Worm (Caenorhabditis elegans): ENCODE results near the gene mrpl-42.

mrpl-42 gene

ce11 chrIV:9114078-9114477, 19.8 kb upstream of the mrpl-42 start:
- no peak for TF ChIP-seq mdt-29 (GFP tag; IDR thresholded peaks at IDR 0.05)
- peak; percentile 13 for TF ChIP-seq dve-1 (tag; optimal IDR thresholded peaks at IDR 0.05; ENCODE audit: insufficient read depth)
- peak; percentile 57 for TF ChIP-seq nhr-6 (tag; optimal IDR thresholded peaks at IDR 0.05)

ce11 chrIV:9112019-9112418, 17.8 kb upstream of the mrpl-42 start:
- peak; percentile 72 for TF ChIP-seq hlh-11 (tag; optimal IDR thresholded peaks at IDR 0.05)
- TF ChIP-seq hlh-30 (tag; optimal IDR thresholded peaks at IDR 0.05; ENCODE audit: insufficient read depth) = peak; percentile 18
- peak; percentile 68 for TF ChIP-seq mxl-3 (GFP tag; optimal IDR thresholded peaks at IDR 0.05)
- no peak for TF ChIP-seq snpc-4 (tag; optimal IDR thresholded peaks at IDR 0.05)
- no peak for TF ChIP-seq madf-9 (GFP tag; conservative IDR thresholded peaks at IDR 0.05)
- peak; percentile 64 for TF ChIP-seq cey-2 (tag; optimal IDR thresholded peaks at IDR 0.05; ENCODE audit: borderline replicate concordance, insufficient read depth)
- TF ChIP-seq pqm-1 (tag; optimal IDR thresholded peaks at IDR 0.05) = peak; percentile 91
- TF ChIP-seq R02D3.7 (tag; optimal IDR thresholded peaks at IDR 0.05) = no peak
- peak; percentile 57 for TF ChIP-seq dve-1 (tag; optimal IDR thresholded peaks at IDR 0.05; ENCODE audit: insufficient read depth)
- TF ChIP-seq daf-16 (GFP tag; optimal IDR thresholded peaks at IDR 0.05) = no peak
- TF ChIP-seq daf-16 (tag; optimal IDR thresholded peaks at IDR 0.05) = peak; percentile 52
- peak; percentile 70 for TF ChIP-seq dmd-6 (GFP tag; IDR thresholded peaks at IDR 0.05)
- peak; percentile 80 for TF ChIP-seq nhr-28 (tag; optimal IDR thresholded peaks at IDR 0.05)
- TF ChIP-seq dpl-1 (GFP tag; optimal IDR thresholded peaks at IDR 0.05) = peak; percentile 15

- TF ChIP-seq madf-9 (GFP tag; conservative IDR thresholded peaks at IDR 0.05) = no peak
- TF ChIP-seq ZK546.5 (tag; optimal IDR thresholded peaks at IDR 0.05) = no peak
- no peak for TF ChIP-seq skn-1 (tag; optimal IDR thresholded peaks at IDR 0.05)
- TF ChIP-seq gei-8 (GFP tag; optimal IDR thresholded peaks at IDR 0.05) = no peak
- no peak for TF ChIP-seq lin-29 (GFP tag; IDR thresholded peaks at IDR 0.05)
- no peak for TF ChIP-seq snpc-1.2 (GFP tag; IDR thresholded peaks at IDR 0.05)
- TF ChIP-seq dmd-8 (GFP tag; IDR thresholded peaks at IDR 0.05) = no peak
- TF ChIP-seq nhr-76 (tag; optimal IDR thresholded peaks at IDR 0.05) = no peak
- TF ChIP-seq ZK337.2 (GFP tag; IDR thresholded peaks at IDR 0.05) = no peak
- no peak for TF ChIP-seq unc-62 (GFP tag; optimal IDR thresholded peaks at IDR 0.05 in 1 of 2)
- TF ChIP-seq unc-62 (tag; optimal IDR thresholded peaks at IDR 0.05) = no peak
- no peak for TF ChIP-seq nhr-102 (tag; optimal IDR thresholded peaks at IDR 0.05)
- no peak for TF ChIP-seq nhr-111 (GFP tag; optimal IDR thresholded peaks at IDR 0.05)
- no peak for TF ChIP-seq ctbp-1 (GFP tag; IDR thresholded peaks at IDR 0.05)
Measured at ce11 chrIV:9108631-9109030, 14.4 kb upstream of the mrpl-42 start, which contains the start of gene aly-1. Gene aly-1 (plus strand): TSS chrIV:9108931.

ce11 chrIV:9107464-9107863, 13.2 kb upstream of the mrpl-42 start:
- peak; percentile 42 for TF ChIP-seq dpl-1 (GFP tag; optimal IDR thresholded peaks at IDR 0.05)
- TF ChIP-seq dmd-6 (GFP tag; IDR thresholded peaks at IDR 0.05) = no peak
- no peak for TF ChIP-seq nhr-77 (tag; optimal IDR thresholded peaks at IDR 0.05)
- TF ChIP-seq mep-1 (tag; optimal IDR thresholded peaks at IDR 0.05) = peak; percentile 60
- TF ChIP-seq nhr-42 (GFP tag; IDR thresholded peaks at IDR 0.05) = no peak
- no peak for TF ChIP-seq ceh-44 (GFP tag; IDR thresholded peaks at IDR 0.05)
- TF ChIP-seq lsy-2 (tag; optimal IDR thresholded peaks at IDR 0.05) = peak in 1 of 2 experiments; percentile 67
- TF ChIP-seq zip-11 (GFP tag; IDR thresholded peaks at IDR 0.05) = no peak
- no peak for TF ChIP-seq lin-39 (tag; optimal IDR thresholded peaks at IDR 0.05)
- TF ChIP-seq rbr-2 (tag; optimal IDR thresholded peaks at IDR 0.05) = peak; percentile 35
- no peak for TF ChIP-seq daf-16 (GFP tag; optimal IDR thresholded peaks at IDR 0.05)
- peak; percentile 34 for TF ChIP-seq daf-16 (tag; optimal IDR thresholded peaks at IDR 0.05)
- peak; percentile 13 for TF ChIP-seq ceh-28 (tag; optimal IDR thresholded peaks at IDR 0.05)
- peak; percentile 22 for TF ChIP-seq pqm-1 (tag; optimal IDR thresholded peaks at IDR 0.05)
- TF ChIP-seq mxl-3 (GFP tag; optimal IDR thresholded peaks at IDR 0.05) = no peak
- TF ChIP-seq T20F7.1 (GFP tag; optimal IDR thresholded peaks at IDR 0.05) = peak; percentile 33
- no peak for TF ChIP-seq pha-4 (GFP tag; IDR thresholded peaks at IDR 0.05)
- peak; percentile 66 for TF ChIP-seq pha-4 (tag; optimal IDR thresholded peaks at IDR 0.05)
- no peak for TF ChIP-seq lin-1 (GFP tag; IDR thresholded peaks at IDR 0.05)
- TF ChIP-seq nhr-76 (tag; optimal IDR thresholded peaks at IDR 0.05) = no peak
- peak; percentile 30 for TF ChIP-seq nhr-28 (tag; optimal IDR thresholded peaks at IDR 0.05)
- peak; percentile 30 for TF ChIP-seq dve-1 (tag; optimal IDR thresholded peaks at IDR 0.05; ENCODE audit: insufficient read depth)
- no peak for TF ChIP-seq Y105C5A.15 (GFP tag; IDR thresholded peaks at IDR 0.05)
- TF ChIP-seq hlh-30 (tag; optimal IDR thresholded peaks at IDR 0.05; ENCODE audit: insufficient read depth) = peak; percentile 26
- TF ChIP-seq egl-27 (tag; optimal IDR thresholded peaks at IDR 0.05) = no peak
- peak; percentile 68 for TF ChIP-seq lin-38 (GFP tag; IDR thresholded peaks at IDR 0.05)
- peak; percentile 62 for TF ChIP-seq nhr-6 (tag; optimal IDR thresholded peaks at IDR 0.05)

All from whole organism, L4 larva.